Worm (Caenorhabditis elegans): Measurements from ENCODE around the gene R02D5.1.

DNA sequence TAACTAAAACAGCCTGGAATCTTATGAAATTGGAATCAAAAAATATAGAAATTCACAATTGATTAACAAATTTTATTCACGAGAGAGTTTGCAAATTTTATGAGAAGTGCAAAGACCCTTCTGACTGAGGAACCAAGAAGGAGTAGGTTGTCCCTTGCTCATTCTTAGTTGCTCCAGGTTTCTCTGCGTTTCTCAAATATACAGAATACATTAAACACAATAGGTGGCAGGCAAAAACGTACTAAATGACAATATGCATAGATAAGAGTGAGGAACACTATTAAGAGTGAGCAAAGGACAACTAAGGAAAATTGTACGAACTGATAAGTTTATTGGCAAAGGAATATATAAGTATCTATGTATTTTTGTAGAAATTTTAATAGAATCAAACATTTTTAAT lies 50.7 kb downstream of the R02D5.1 start, which contains the start of gene C53A5.9:
- no peak for TF ChIP-seq ztf-11 (tag; optimal IDR thresholded peaks at IDR 0.05)
- TF ChIP-seq ceh-9 (tag; optimal IDR thresholded peaks at IDR 0.05) = no peak
- no peak for TF ChIP-seq ceh-82 (tag; optimal IDR thresholded peaks at IDR 0.05)
- TF ChIP-seq jun-1 (tag; optimal IDR thresholded peaks at IDR 0.05) = no peak
- no peak for TF ChIP-seq ceh-16 (tag; optimal IDR thresholded peaks at IDR 0.05)
- TF ChIP-seq sea-2 (GFP tag; optimal IDR thresholded peaks at IDR 0.05) = no peak
